Worm (Caenorhabditis elegans): ENCODE measurements around the gene emc-2.

Gene emc-2

DNA sequence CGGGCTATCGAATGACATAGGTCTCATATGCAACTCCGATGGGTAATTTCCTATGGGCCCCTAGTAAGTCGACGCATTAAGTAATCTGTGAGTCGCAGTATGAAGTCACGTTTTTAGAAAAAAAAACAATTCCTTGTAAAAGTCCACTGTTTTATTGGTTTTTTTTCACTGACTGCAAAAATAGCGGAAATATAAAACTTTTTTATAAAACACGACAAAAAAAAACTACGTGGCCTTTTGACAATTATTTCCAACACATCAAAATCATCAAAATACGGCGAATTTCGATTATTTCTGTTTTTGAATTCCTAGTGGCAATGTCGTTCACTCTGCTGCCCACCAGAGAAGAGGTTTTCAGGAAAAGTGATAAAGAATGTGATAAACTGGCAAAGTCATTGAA, 47.3 kb downstream of the emc-2 start, which contains the start of gene clpr-2:
TSS of gene clpr-2 (plus strand) at position 301 of the 400 bp plus-strand sequence.
- TF ChIP-seq jun-1 (tag; optimal IDR thresholded peaks at IDR 0.05) = no peak
- TF ChIP-seq skn-1 (tag; optimal IDR thresholded peaks at IDR 0.05) = no peak
- TF ChIP-seq snu-23 (GFP tag; optimal IDR thresholded peaks at IDR 0.05) = no peak
- TF ChIP-seq ceh-82 (tag; optimal IDR thresholded peaks at IDR 0.05) = no peak
- TF ChIP-seq pqm-1 (tag; optimal IDR thresholded peaks at IDR 0.05) = no peak
- no peak for TF ChIP-seq ces-1 (GFP tag; optimal IDR thresholded peaks at IDR 0.05)
- TF ChIP-seq lir-3 (tag; optimal IDR thresholded peaks at IDR 0.05; ENCODE audit: poor library complexity) = no peak
- TF ChIP-seq elt-2 (tag; optimal IDR thresholded peaks at IDR 0.05) = no peak
- no peak for TF ChIP-seq lin-14 (GFP tag; optimal IDR thresholded peaks at IDR 0.05)
- no peak for TF ChIP-seq ceh-8 (GFP tag; optimal IDR thresholded peaks at IDR 0.05)
- no peak for TF ChIP-seq lin-35 (GFP tag; optimal IDR thresholded peaks at IDR 0.05)
- TF ChIP-seq unc-98 (GFP tag; IDR thresholded peaks at IDR 0.05) = no peak
- TF ChIP-seq nhr-85 (tag) = no peak
- no peak for TF ChIP-seq zag-1 (tag; optimal IDR thresholded peaks at IDR 0.05)
- TF ChIP-seq mef-2 (tag; optimal IDR thresholded peaks at IDR 0.05) = no peak
- no peak for TF ChIP-seq swsn-7 (tag; optimal IDR thresholded peaks at IDR 0.05)
- no peak for TF ChIP-seq sup-37 (GFP tag; optimal IDR thresholded peaks at IDR 0.05)
- no peak for TF ChIP-seq efl-1 (optimal IDR thresholded peaks at IDR 0.05)
- no peak for TF ChIP-seq efl-1 (GFP tag; optimal IDR thresholded peaks at IDR 0.05 in 1 of 2)
- TF ChIP-seq pag-3 (tag; optimal IDR thresholded peaks at IDR 0.05; ENCODE audit: borderline replicate concordance, insufficient read depth) = no peak

DNA sequence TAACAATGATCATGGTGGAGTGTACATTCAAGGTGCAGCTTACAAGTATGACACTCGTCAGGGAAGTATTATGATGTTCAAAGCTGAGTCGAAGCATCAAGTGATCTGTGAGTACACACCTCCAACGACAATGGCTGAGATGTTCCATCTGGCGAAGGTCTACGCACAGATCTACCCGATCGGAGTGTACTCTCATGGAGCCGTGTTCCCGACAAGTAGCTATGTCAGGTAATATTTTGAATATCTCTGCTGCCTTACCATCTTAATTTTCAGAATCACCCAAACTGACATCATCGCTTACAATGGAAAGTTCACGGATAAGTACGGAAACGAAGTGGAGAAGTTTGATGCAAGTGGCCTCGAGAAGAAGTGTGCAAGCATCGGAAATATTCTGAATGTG, 49.2 kb downstream of the emc-2 start:
- no peak for TF ChIP-seq jun-1 (tag; optimal IDR thresholded peaks at IDR 0.05)
- TF ChIP-seq vab-15 (tag; optimal IDR thresholded peaks at IDR 0.05) = no peak
- TF ChIP-seq lin-15B (tag; optimal IDR thresholded peaks at IDR 0.05) = no peak
- no peak for TF ChIP-seq dpl-1 (GFP tag; optimal IDR thresholded peaks at IDR 0.05)
- no peak for TF ChIP-seq lin-14 (GFP tag; optimal IDR thresholded peaks at IDR 0.05)
- no peak for TF ChIP-seq egl-13 (tag; optimal IDR thresholded peaks at IDR 0.05)
- no peak for TF ChIP-seq nhr-47 (tag; optimal IDR thresholded peaks at IDR 0.05)
- no peak for TF ChIP-seq xbp-1 (tag; optimal IDR thresholded peaks at IDR 0.05)
- no peak for TF ChIP-seq unc-62 (GFP tag; optimal IDR thresholded peaks at IDR 0.05)
- TF ChIP-seq nhr-20 (tag; optimal IDR thresholded peaks at IDR 0.05) = no peak

DNA sequence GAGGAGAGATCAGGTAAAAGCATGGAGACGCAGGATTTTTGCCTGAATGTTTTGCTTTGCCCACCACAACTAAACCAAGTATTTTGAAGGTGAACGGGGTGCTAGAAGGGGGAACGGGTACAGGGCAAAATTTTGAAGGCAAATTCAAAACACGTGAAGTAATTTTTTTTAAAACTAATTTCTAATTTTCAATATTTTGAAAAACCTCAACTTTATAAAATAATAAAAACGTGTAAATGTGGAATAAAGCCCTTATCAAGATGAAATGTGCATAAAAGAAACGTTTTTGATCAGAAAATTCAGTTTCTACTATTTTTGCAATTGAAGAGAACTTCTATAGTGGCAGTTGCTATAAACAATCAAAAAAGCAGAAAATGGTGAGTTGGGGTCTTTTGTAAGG, 50.3 kb downstream of the emc-2 start, which contains the start of gene clec-119:
TSS of gene clec-119 (plus strand) at position 301 of the 400 bp plus-strand sequence.
- TF ChIP-seq egl-13 (tag; optimal IDR thresholded peaks at IDR 0.05) (no peak), snu-23 (GFP tag; optimal IDR thresholded peaks at IDR 0.05) (no peak), pqm-1 (tag; optimal IDR thresholded peaks at IDR 0.05) (no peak), xbp-1 (tag; optimal IDR thresholded peaks at IDR 0.05) (no peak), skn-1 (tag; optimal IDR thresholded peaks at IDR 0.05) (no peak), rnt-1 (tag; optimal IDR thresholded peaks at IDR 0.05) (no peak), nhr-90 (tag; optimal IDR thresholded peaks at IDR 0.05; ENCODE audit: poor library complexity) (no peak), blmp-1 (tag; optimal IDR thresholded peaks at IDR 0.05) (no peak)

Data from whole organism, L1 larva.